Fruit fly (Drosophila melanogaster): ENCODE measurements around the gene Acsf3.

Acsf3 gene

DNA sequence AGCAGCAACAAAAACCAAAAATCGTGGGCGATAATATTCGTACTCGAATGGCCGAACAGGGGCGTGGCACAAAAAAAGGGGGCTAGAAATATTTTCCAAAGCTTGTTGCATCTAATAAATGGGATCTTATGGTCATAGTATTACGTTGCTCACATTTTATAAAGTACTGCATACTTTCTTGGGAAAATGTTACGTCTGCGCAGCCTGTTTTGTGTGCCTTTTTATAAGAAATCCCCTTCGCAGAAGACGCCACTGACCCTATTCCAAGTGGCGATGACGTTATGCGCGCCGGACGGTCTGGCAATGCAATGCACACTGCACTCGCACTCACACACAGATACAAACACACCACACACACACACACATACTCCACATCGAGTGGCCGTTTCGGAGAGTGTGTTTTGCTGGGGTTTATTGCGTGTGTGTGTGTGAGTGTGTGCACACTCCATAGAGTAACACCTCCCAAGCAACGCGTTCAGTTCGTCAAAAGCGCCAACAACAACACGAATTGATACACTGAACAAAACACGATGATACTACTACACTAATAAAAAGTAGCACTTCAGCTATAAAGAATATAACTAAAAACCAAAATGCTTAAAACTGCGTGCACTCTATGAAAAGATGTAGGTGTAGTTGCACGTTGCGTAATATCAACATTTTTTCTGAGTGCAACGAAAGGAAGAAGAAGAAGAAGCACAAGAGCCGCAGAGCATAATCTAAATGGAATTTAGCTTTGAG, 35.5 kb upstream of the Acsf3 start (continued):
- TF ChIP-seq CG16813 (GFP tag; IDR thresholded peaks at IDR 0.05; ENCODE audit: partially characterized antibody) = no peak
- TF ChIP-seq lola (GFP tag; optimal IDR thresholded peaks at IDR 0.05) = peak in 1 of 3 experiments; percentile 83
- TF ChIP-seq shn (GFP tag; optimal IDR thresholded peaks at IDR 0.05) = peak; percentile 83
- peak; percentile 34; the same call in 1 of the 2 replicates for TF ChIP-seq NFAT (GFP tag; IDR thresholded peaks at IDR 0.05)
- TF ChIP-seq ato (GFP tag; IDR thresholded peaks at IDR 0.05; ENCODE audit: partially characterized antibody) = no peak
- peak; percentile 89 for TF ChIP-seq Ssrp (tag; optimal IDR thresholded peaks at IDR 0.05)
- TF ChIP-seq CG11085 (GFP tag; IDR thresholded peaks at IDR 0.05) = no peak
- peak; percentile 69 for TF ChIP-seq CG9817 (tag; optimal IDR thresholded peaks at IDR 0.05)
- peak; percentile 75 for TF ChIP-seq CG4360 (GFP tag; IDR thresholded peaks at IDR 0.05)
- TF ChIP-seq CG10654 (GFP tag; optimal IDR thresholded peaks at IDR 0.05) = peak; percentile 84
- peak; percentile 76 for TF ChIP-seq corto (GFP tag; optimal IDR thresholded peaks at IDR 0.05)
- TF ChIP-seq p53 (GFP tag; optimal IDR thresholded peaks at IDR 0.05) = peak; percentile 37
- peak; percentile 66 for TF ChIP-seq Fer3 (tag; optimal IDR thresholded peaks at IDR 0.05)
- peak; percentile 70 for TF ChIP-seq CG11695 (GFP tag; IDR thresholded peaks at IDR 0.05)
- peak; percentile 78 for TF ChIP-seq CG16863 (GFP tag; optimal IDR thresholded peaks at IDR 0.05)
- peak; percentile 77 for TF ChIP-seq jigr1 (GFP tag; IDR thresholded peaks at IDR 0.05)
- peak; percentile 65 for TF ChIP-seq CG18764 (GFP tag; optimal IDR thresholded peaks at IDR 0.05)
- peak; percentile 64 for TF ChIP-seq CG17568 (GFP tag; optimal IDR thresholded peaks at IDR 0.05)
- TF ChIP-seq crp (GFP tag; optimal IDR thresholded peaks at IDR 0.05) = peak in 1 of 2 experiments; percentile 27
- peak; percentile 68 for TF ChIP-seq ems (GFP tag; optimal IDR thresholded peaks at IDR 0.05)
- peak; percentile 13 for TF ChIP-seq CG13296 (GFP tag; optimal IDR thresholded peaks at IDR 0.05)
- no peak for TF ChIP-seq CG6854 (GFP tag; optimal IDR thresholded peaks at IDR 0.05)
- TF ChIP-seq tll (GFP tag; optimal IDR thresholded peaks at IDR 0.05) = no peak
- no peak for TF ChIP-seq hkb (optimal IDR thresholded peaks at IDR 0.05)
- TF ChIP-seq hkb (GFP tag; IDR thresholded peaks at IDR 0.05) = peak; percentile 76
- peak; percentile 70; the same call in 1 of the 3 replicates for TF ChIP-seq sr (GFP tag; IDR thresholded peaks at IDR 0.05)
- peak; percentile 68 for TF ChIP-seq Lhr (GFP tag; optimal IDR thresholded peaks at IDR 0.05)
- peak; percentile 93 for TF ChIP-seq Optix (GFP tag; IDR thresholded peaks at IDR 0.05)
- TF ChIP-seq unc-4 (GFP tag; IDR thresholded peaks at IDR 0.05; ENCODE audit: partially characterized antibody) = no peak
- peak; percentile 81 for TF ChIP-seq CG8944 (GFP tag; optimal IDR thresholded peaks at IDR 0.05)
- peak; percentile 82 for TF ChIP-seq CG15601 (tag; optimal IDR thresholded peaks at IDR 0.05)
- no peak for TF ChIP-seq Sin3A (optimal IDR thresholded peaks at IDR 0.05)
- TF ChIP-seq emc (GFP tag; optimal IDR thresholded peaks at IDR 0.05) = peak; percentile 57
- peak; percentile 30 for TF ChIP-seq crol (GFP tag; IDR thresholded peaks at IDR 0.05)
- TF ChIP-seq CG30403 (GFP tag; optimal IDR thresholded peaks at IDR 0.05) = peak; percentile 77
- no peak for TF ChIP-seq sima (GFP tag; optimal IDR thresholded peaks at IDR 0.05)
- peak; percentile 73 for TF ChIP-seq ac (GFP tag; optimal IDR thresholded peaks at IDR 0.05)
- peak; percentile 34; the same call in 1 of the 2 replicates for TF ChIP-seq Rfx (GFP tag; IDR thresholded peaks at IDR 0.05)
- peak; percentile 36 for TF ChIP-seq CG3163 (GFP tag; optimal IDR thresholded peaks at IDR 0.05)
- TF ChIP-seq lab (GFP tag; optimal IDR thresholded peaks at IDR 0.05) = peak; percentile 56
- no peak for TF ChIP-seq cad (GFP tag; optimal IDR thresholded peaks at IDR 0.05)
- TF ChIP-seq lmd (GFP tag; IDR thresholded peaks at IDR 0.05) = peak; percentile 89
- peak; percentile 33 for TF ChIP-seq Ets97D (GFP tag; optimal IDR thresholded peaks at IDR 0.05)
- peak; percentile 60 for TF ChIP-seq maf-S (GFP tag; optimal IDR thresholded peaks at IDR 0.05)
- TF ChIP-seq Awh (GFP tag; IDR thresholded peaks at IDR 0.05) = peak; percentile 89
- TF ChIP-seq Pdp1 (GFP tag; optimal IDR thresholded peaks at IDR 0.05) = peak; percentile 66 to 75
- peak; percentile 86 for TF ChIP-seq dmrt99B (tag; optimal IDR thresholded peaks at IDR 0.05)
- TF ChIP-seq Sry-δ (GFP tag; optimal IDR thresholded peaks at IDR 0.05) = peak; percentile 40
- TF ChIP-seq bigmax (GFP tag; optimal IDR thresholded peaks at IDR 0.05) = no peak
